Worm (Caenorhabditis elegans) whole organism, early embryonic: ENCODE results near the gene spd-3.

Source experiments
- F13C5.2 ChIP-seq: sonication (generic microtip); optimal IDR thresholded peaks from 2 replicates; lab custom pipeline; 2017; ENCODE audit warnings: mild to moderate bottlenecking, missing genetic modification characterization, inconsistent platforms, missing compliant biosample characterization
- aly-1 ChIP-seq: sonication (generic microtip); optimal IDR thresholded peaks from 2 replicates; lab custom pipeline; 2016; ENCODE audit warnings: missing genetic modification characterization, missing compliant biosample characterization
- ama-1 ChIP-seq: fragments of 150-350 bp; optimal IDR thresholded peaks from 2 replicates; lab custom pipeline; 2014
- ceh-13 ChIP-seq: fragments of 200-800 bp; sonication (Bioruptor generic); optimal IDR thresholded peaks from 2 replicates; lab custom pipeline; 2018; ENCODE audit warnings: mild to moderate bottlenecking, missing genetic modification characterization, missing compliant biosample characterization
- ets-7 ChIP-seq: sonication (generic microtip); optimal IDR thresholded peaks from 2 replicates; lab custom pipeline; 2016; ENCODE audit warnings: missing genotype, missing genetic modification characterization, missing compliant biosample characterization
- hmg-4 ChIP-seq: fragments of 200-800 bp; sonication (Bioruptor generic); optimal IDR thresholded peaks from 2 replicates; lab custom pipeline; 2018; ENCODE audit warnings: mild to moderate bottlenecking, missing genetic modification characterization, missing compliant biosample characterization
- scrt-1 ChIP-seq: fragments of 200-800 bp; sonication (Bioruptor generic); IDR thresholded peaks from 2 replicates; pipeline ENCODE4 v1.3.6; 2022; ENCODE audit warnings: missing genetic modification characterization, missing compliant biosample characterization
- tbx-11 ChIP-seq: fragments of 200-800 bp; sonication (Bioruptor generic); IDR thresholded peaks from 2 replicates; pipeline ENCODE4 v1.3.6; 2022; ENCODE audit warnings: missing genetic modification characterization, missing compliant biosample characterization

DNA sequence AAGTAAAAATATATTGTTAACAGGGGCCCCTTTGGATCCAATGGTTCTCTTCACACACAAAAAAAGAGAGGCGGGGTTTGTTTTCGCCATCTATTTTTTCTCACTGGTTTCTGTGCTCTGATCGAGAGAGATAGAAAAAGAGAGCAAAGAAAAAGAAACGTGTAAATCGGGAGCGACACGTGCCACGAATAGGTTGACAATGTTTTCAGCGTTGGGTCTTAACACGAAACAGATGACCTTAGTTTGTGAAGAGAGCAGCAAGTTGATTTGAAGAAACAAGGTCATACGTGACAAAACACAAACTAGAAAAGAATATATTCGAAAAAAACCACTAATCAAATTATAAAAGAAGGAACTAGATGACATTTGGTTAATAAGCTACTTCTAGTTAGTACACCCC lies 14.0 kb upstream of the spd-3 start, which contains the start of gene lin-45:
- TF ChIP-seq ama-1 (lab: Kevin White, UChicago) (no peak), scrt-1 (GFP tag; lab: Robert Waterston, UW) (no peak), F13C5.2 (tag; lab: Kevin White, UChicago) (no peak), ceh-13 (no peak), tbx-11 (GFP tag; lab: Robert Waterston, UW) (no peak), ets-7 (no peak), hmg-4 (no peak), aly-1 (tag; lab: Kevin White, UChicago) (no peak)
